Worm (Caenorhabditis elegans) whole organism, young adult: ENCODE data around the gene sec-15.

Source experiments
- B0261.1 ChIP-seq: sonication (generic microtip); optimal IDR thresholded peaks from 2 replicates; lab custom pipeline; 2016; ENCODE audit warnings: mild to moderate bottlenecking, missing genetic modification characterization, moderate library complexity, missing compliant biosample characterization
- C06A6.2 ChIP-seq: fragments of 200-800 bp; sonication (Bioruptor generic); conservative IDR thresholded peaks from 2 replicates; pipeline ENCODE4 v1.3.6; 2022; ENCODE audit warnings: missing genetic modification characterization, missing compliant biosample characterization
- D2030.7 ChIP-seq: fragments of 200-800 bp; sonication (Bioruptor generic); IDR thresholded peaks from 2 replicates; pipeline ENCODE4 v1.3.6; 2022; ENCODE audit warnings: missing genetic modification reagents, missing genetic modification characterization, missing compliant biosample characterization
- F57A8.1 ChIP-seq: fragments of 200-800 bp; sonication (Bioruptor generic); optimal IDR thresholded peaks from 2 replicates; lab custom pipeline; 2018; ENCODE audit warnings: mild to moderate bottlenecking, missing genetic modification characterization, moderate library complexity, missing compliant biosample characterization
- T07F8.4 ChIP-seq: sonication (generic microtip); optimal IDR thresholded peaks from 2 replicates; lab custom pipeline; 2016; ENCODE audit warnings: mild to moderate bottlenecking, missing genetic modification characterization, moderate library complexity, missing compliant biosample characterization
- Y53F4B.3 ChIP-seq: fragments of 200-800 bp; sonication (Bioruptor generic); IDR thresholded peaks from 2 replicates; pipeline ENCODE4 v1.3.6; 2022; ENCODE audit warnings: missing genetic modification reagents, missing genetic modification characterization, missing compliant biosample characterization
- Y53G8AR.9 ChIP-seq: fragments of 200-800 bp; sonication (Bioruptor generic); conservative IDR thresholded peaks from 2 replicates; pipeline ENCODE4 v1.3.6; 2022; ENCODE audit warnings: missing genetic modification reagents, missing genetic modification characterization, missing compliant biosample characterization
- Y95B8A.8 ChIP-seq: fragments of 200-800 bp; sonication (Bioruptor generic); IDR thresholded peaks from 2 replicates; pipeline ENCODE4 v1.3.6; 2022; ENCODE audit warnings: missing genetic modification reagents, missing genetic modification characterization, missing compliant biosample characterization
- ZK185.1 ChIP-seq: sonication (generic microtip); optimal IDR thresholded peaks from 2 replicates; lab custom pipeline; 2016; ENCODE audit warnings: mild to moderate bottlenecking, missing genetic modification characterization, missing compliant biosample characterization; ENCODE audit not compliant: poor library complexity, severe bottlenecking
- ama-1 ChIP-seq, 3 experiments: fragments of 150-350 bp in 1 of 3; sonication (generic microtip) in 2 of 3; optimal IDR thresholded peaks; 2 replicates each; lab custom pipeline; 2014 to 2018; ENCODE audit warnings: missing biosample characterization in 2 of 3, missing genetic modification characterization in 2 of 3, missing genetic modification reagents in 2 of 3
- aptf-2 ChIP-seq: fragments of 200-800 bp; sonication (Bioruptor generic); conservative IDR thresholded peaks from 2 replicates; pipeline ENCODE4 v1.3.6; 2022; ENCODE audit warnings: missing genetic modification reagents, missing genetic modification characterization, missing compliant biosample characterization
- atf-7 ChIP-seq: sonication (generic microtip); optimal IDR thresholded peaks from 2 replicates; lab custom pipeline; 2017; ENCODE audit warnings: mild to moderate bottlenecking, missing genetic modification characterization, missing compliant biosample characterization
- athp-1 ChIP-seq: sonication (generic microtip); optimal IDR thresholded peaks from 2 replicates; lab custom pipeline; 2017; ENCODE audit warnings: mild to moderate bottlenecking, missing genetic modification characterization, missing compliant biosample characterization
- attf-5 ChIP-seq: fragments of 200-800 bp; sonication (Bioruptor generic); optimal IDR thresholded peaks from 2 replicates; lab custom pipeline; 2018; ENCODE audit warnings: mild to moderate bottlenecking, missing genetic modification characterization, missing compliant biosample characterization
- ceh-40 ChIP-seq: fragments of 200-800 bp; sonication (Bioruptor generic); IDR thresholded peaks from 2 replicates; pipeline ENCODE4 v1.3.6; 2022; ENCODE audit warnings: missing genetic modification characterization, missing compliant biosample characterization
- chd-7 ChIP-seq: sonication (generic microtip); optimal IDR thresholded peaks from 2 replicates; lab custom pipeline; 2016; ENCODE audit warnings: mild to moderate bottlenecking, missing genetic modification characterization, moderate library complexity, missing compliant biosample characterization
- die-1 ChIP-seq: sonication (generic microtip); optimal IDR thresholded peaks from 2 replicates; lab custom pipeline; 2016; ENCODE audit warnings: missing genotype, mild to moderate bottlenecking, missing genetic modification characterization, missing compliant biosample characterization
- dox-1 ChIP-seq: fragments of 200-800 bp; sonication (Bioruptor generic); IDR thresholded peaks from 2 replicates; pipeline ENCODE4 v1.3.6; 2022; ENCODE audit warnings: missing genetic modification reagents, missing genetic modification characterization, missing compliant biosample characterization
- efl-1 ChIP-seq: fragments of 150-350 bp; optimal IDR thresholded peaks from 2 replicates; lab custom pipeline; 2014; ENCODE audit warnings: missing biosample characterization, missing genetic modification reagents, missing genetic modification characterization
- egl-18 ChIP-seq: fragments of 200-800 bp; sonication (Bioruptor generic); IDR thresholded peaks from 2 replicates; pipeline ENCODE4 v1.3.6; 2022; ENCODE audit warnings: missing genetic modification reagents, missing genetic modification characterization, missing compliant biosample characterization
- ekl-4 ChIP-seq: fragments of 200-800 bp; sonication (Bioruptor generic); IDR thresholded peaks from 2 replicates; pipeline ENCODE4 v1.3.6; 2022; ENCODE audit warnings: missing genetic modification reagents, missing genetic modification characterization, missing compliant biosample characterization
- him-1 ChIP-seq: sonication (generic microtip); optimal IDR thresholded peaks from 2 replicates; lab custom pipeline; 2016; ENCODE audit warnings: missing genotype, missing genetic modification reagents, missing genetic modification characterization, missing compliant biosample characterization
- hmg-1.2 ChIP-seq: fragments of 200-800 bp; sonication (Bioruptor generic); IDR thresholded peaks from 2 replicates; pipeline ENCODE4 v1.3.6; 2022; ENCODE audit warnings: missing genetic modification reagents, missing genetic modification characterization, missing compliant biosample characterization
- hrde-1 ChIP-seq: sonication (generic microtip); optimal IDR thresholded peaks from 2 replicates; lab custom pipeline; 2016; ENCODE audit warnings: missing genetic modification characterization, mild to moderate bottlenecking, missing compliant biosample characterization, moderate library complexity, missing genotype, missing genetic modification reagents, borderline replicate concordance
- lin-26 ChIP-seq: fragments of 200-800 bp; sonication (Bioruptor generic); IDR thresholded peaks from 2 replicates; pipeline ENCODE4 v1.3.6; 2022; ENCODE audit warnings: missing genetic modification reagents, missing genetic modification characterization, missing compliant biosample characterization
- lin-35 ChIP-seq, 3 experiments: fragments of 150-350 bp in 2 of 3; sonication (generic microtip) in 1 of 3; optimal IDR thresholded peaks; 2 replicates each; lab custom pipeline; 2014 to 2018; ENCODE audit warnings: missing biosample characterization in 3 of 3, missing genetic modification characterization in 3 of 3, missing genetic modification reagents in 3 of 3
- lin-54 ChIP-seq: fragments of 200-800 bp; sonication (Bioruptor generic); optimal IDR thresholded peaks from 2 replicates; lab custom pipeline; 2018; ENCODE audit warnings: mild to moderate bottlenecking, missing genetic modification characterization, missing compliant biosample characterization
- lir-1 ChIP-seq: fragments of 200-800 bp; sonication (Bioruptor generic); conservative IDR thresholded peaks from 2 replicates; pipeline ENCODE4 v1.3.6; 2022; ENCODE audit warnings: missing genetic modification reagents, missing genetic modification characterization, missing compliant biosample characterization
- mcd-1 ChIP-seq: fragments of 200-800 bp; sonication (Bioruptor generic); IDR thresholded peaks from 2 replicates; pipeline ENCODE4 v1.3.6; 2022; ENCODE audit warnings: missing genetic modification reagents, missing genetic modification characterization, missing compliant biosample characterization
- mel-28 ChIP-seq: sonication (generic microtip); optimal IDR thresholded peaks from 2 replicates; lab custom pipeline; 2016; ENCODE audit warnings: borderline replicate concordance, mild to moderate bottlenecking, missing genetic modification characterization, missing compliant biosample characterization
- nfya-2 ChIP-seq: fragments of 200-800 bp; sonication (Bioruptor generic); IDR thresholded peaks from 2 replicates; pipeline ENCODE4 v1.3.6; 2022; ENCODE audit warnings: missing genetic modification reagents, missing genetic modification characterization, missing compliant biosample characterization
- nfyb-1 ChIP-seq: fragments of 200-800 bp; sonication (Bioruptor generic); IDR thresholded peaks from 2 replicates; pipeline ENCODE4 v1.3.6; 2022; ENCODE audit warnings: missing genetic modification reagents, missing genetic modification characterization, missing compliant biosample characterization
- nhr-120 ChIP-seq: fragments of 200-800 bp; sonication (Bioruptor generic); IDR thresholded peaks from 2 replicates; pipeline ENCODE4 v1.3.6; 2022; ENCODE audit warnings: missing genetic modification characterization, missing compliant biosample characterization
- nhr-80 ChIP-seq: sonication (generic microtip); optimal IDR thresholded peaks from 2 replicates; lab custom pipeline; 2016; ENCODE audit warnings: missing genetic modification characterization, missing compliant biosample characterization
- nhr-90 ChIP-seq: sonication (generic microtip); optimal IDR thresholded peaks from 2 replicates; lab custom pipeline; 2016; ENCODE audit warnings: missing genotype, mild to moderate bottlenecking, missing genetic modification characterization, missing compliant biosample characterization
- pbrm-1 ChIP-seq: fragments of 200-800 bp; sonication (Bioruptor generic); IDR thresholded peaks from 2 replicates; pipeline ENCODE4 v1.3.6; 2022; ENCODE audit warnings: missing genetic modification reagents, missing genetic modification characterization, missing compliant biosample characterization
- pha-4 ChIP-seq: fragments of 150-350 bp; sonication (generic microtip); optimal IDR thresholded peaks from 2 replicates; lab custom pipeline; 2014; ENCODE audit warnings: missing biosample characterization, missing genetic modification reagents, missing genetic modification characterization
- rcor-1 ChIP-seq: fragments of 200-800 bp; sonication (Bioruptor generic); IDR thresholded peaks from 2 replicates; pipeline ENCODE4 v1.3.6; 2022; ENCODE audit warnings: missing genetic modification reagents, missing genetic modification characterization, missing compliant biosample characterization
- rec-8 ChIP-seq, 2 experiments: sonication (generic microtip); optimal IDR thresholded peaks; 2 replicates each; lab custom pipeline; 2016; ENCODE audit warnings: mild to moderate bottlenecking in 2 of 2, missing genetic modification characterization in 2 of 2, missing genetic modification reagents in 2 of 2, missing genotype in 2 of 2, missing biosample characterization in 1 of 2, missing compliant biosample characterization in 1 of 2, moderate library complexity in 1 of 2
- snpc-1.3 ChIP-seq: sonication (generic microtip); optimal IDR thresholded peaks from 2 replicates; lab custom pipeline; 2017; ENCODE audit warnings: missing genetic modification characterization, mild to moderate bottlenecking, missing compliant biosample characterization, antibody characterized with exemption, moderate library complexity, missing genotype, missing genetic modification reagents; ENCODE audit not compliant: insufficient read depth
- snpc-3.4 ChIP-seq: sonication (generic microtip); optimal IDR thresholded peaks from 2 replicates; lab custom pipeline; 2017; ENCODE audit warnings: missing genetic modification characterization, mild to moderate bottlenecking, missing compliant biosample characterization, antibody characterized with exemption, moderate library complexity, missing genotype, missing genetic modification reagents
- snpc-4 ChIP-seq, 5 experiments: fragments of 150-350 bp in 1 of 5; sonication (generic microtip) in 4 of 5; optimal IDR thresholded peaks; 2 replicates each; lab custom pipeline; 2014 to 2018; ENCODE audit warnings: missing genetic modification characterization in 5 of 5, missing biosample characterization in 3 of 5, antibody characterized with exemption in 2 of 5, mild to moderate bottlenecking in 2 of 5, missing compliant biosample characterization in 2 of 5, missing genotype in 2 of 5, moderate library complexity in 2 of 5, missing genetic modification reagents in 1 of 5
- somi-1 ChIP-seq: fragments of 200-800 bp; sonication (Bioruptor generic); optimal IDR thresholded peaks from 2 replicates; lab custom pipeline; 2018; ENCODE audit warnings: mild to moderate bottlenecking, missing genetic modification characterization, missing compliant biosample characterization
- tbp1 ChIP-seq: fragments of 200-800 bp; sonication (Bioruptor generic); optimal IDR thresholded peaks from 2 replicates; lab custom pipeline; 2018; ENCODE audit warnings: mild to moderate bottlenecking, missing genetic modification characterization, missing compliant biosample characterization
- unc-130 ChIP-seq: sonication (generic microtip); optimal IDR thresholded peaks from 2 replicates; lab custom pipeline; 2016; ENCODE audit warnings: missing genetic modification reagents, missing genetic modification characterization, missing compliant biosample characterization
- ztf-18 ChIP-seq: sonication (generic microtip); optimal IDR thresholded peaks from 2 replicates; lab custom pipeline; 2016; ENCODE audit warnings: missing genotype, mild to moderate bottlenecking, missing genetic modification characterization, missing compliant biosample characterization
- ztf-3 ChIP-seq: fragments of 200-800 bp; sonication (Bioruptor generic); optimal IDR thresholded peaks from 2 replicates; lab custom pipeline; 2018; ENCODE audit warnings: mild to moderate bottlenecking, missing genetic modification characterization, missing compliant biosample characterization

The sec-15 gene

DNA sequence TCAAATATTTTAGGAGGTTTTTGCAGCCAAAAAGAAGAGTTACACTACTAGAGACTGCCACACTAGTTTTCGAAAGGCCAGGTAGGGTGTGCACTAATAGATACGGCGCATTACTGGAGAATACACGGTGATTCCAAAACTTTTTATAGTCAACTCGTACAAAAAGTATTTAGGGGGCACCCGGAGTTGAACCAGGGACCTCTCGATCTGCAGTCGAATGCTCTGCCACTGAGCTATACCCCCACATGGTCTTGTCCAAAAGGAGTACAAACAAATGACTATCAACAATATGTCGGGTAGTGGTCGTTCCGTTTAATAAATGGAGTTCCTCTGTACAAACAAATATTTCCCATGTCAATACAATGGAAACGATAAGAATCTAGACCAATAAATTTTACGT is 17.6 kb downstream of the sec-15 start:
- TF ChIP-seq atf-7 (tag; lab: Kevin White, UChicago), result no peak
- TF ChIP-seq ceh-40 (GFP tag; lab: Robert Waterston, UW), result 0 out of 2 replicates have a peak, but pooled peaks have one; percentile 51
- no peak for TF ChIP-seq nfya-2 (GFP tag; lab: Robert Waterston, UW)
- no peak for TF ChIP-seq him-1
- TF ChIP-seq attf-5 (GFP tag; lab: Kevin White, UChicago), result peak; percentile 6
- peak; percentile 36 for TF ChIP-seq nhr-80 (tag; lab: Kevin White, UChicago)
- no peak for TF ChIP-seq somi-1 (GFP tag; lab: Kevin White, UChicago)
- TF ChIP-seq aptf-2, result no peak
- TF ChIP-seq hrde-1 (tag; lab: Kevin White, UChicago), result no peak
- no peak for TF ChIP-seq rcor-1 (GFP tag; lab: Robert Waterston, UW)
- no peak for TF ChIP-seq efl-1 (GFP tag; lab: Kevin White, UChicago)
- TF ChIP-seq nhr-120, result no peak
- TF ChIP-seq C06A6.2 (GFP tag; lab: Robert Waterston, UW), result no peak
- TF ChIP-seq T07F8.4 (tag; lab: Kevin White, UChicago), result peak; percentile 4
- no peak for TF ChIP-seq rec-8 (tag; optimal IDR thresholded peaks at IDR 0.05; lab: Kevin White, UChicago)
- no peak for TF ChIP-seq egl-18 (GFP tag; lab: Robert Waterston, UW)
- TF ChIP-seq nfyb-1, result 0 out of 2 replicates have a peak, but pooled peaks have one; percentile 10
- TF ChIP-seq lin-54, result peak; percentile 1
- no peak for TF ChIP-seq unc-130 (GFP tag; lab: Kevin White, UChicago)
- TF ChIP-seq pbrm-1 (GFP tag; lab: Robert Waterston, UW), result peak; percentile 32; the same call in 1 of the 2 replicates
- peak; percentile 81 for TF ChIP-seq tbp1
- TF ChIP-seq die-1 (tag; lab: Kevin White, UChicago), result peak; percentile 32
- peak; percentile 29 for TF ChIP-seq snpc-3.4 (tag; lab: Kevin White, UChicago)
- TF ChIP-seq mel-28 (tag; lab: Kevin White, UChicago), result no peak
- TF ChIP-seq mcd-1 (GFP tag; lab: Robert Waterston, UW), result no peak
- no peak for TF ChIP-seq F57A8.1 (GFP tag; lab: Kevin White, UChicago)
- peak; percentile 13 for TF ChIP-seq snpc-1.3 (tag; lab: Kevin White, UChicago)
- TF ChIP-seq ama-1 (optimal IDR thresholded peaks at IDR 0.05; lab: Kevin White, UChicago), result no peak
- no peak for TF ChIP-seq ama-1 (GFP tag; optimal IDR thresholded peaks at IDR 0.05; lab: Kevin White, UChicago)
- TF ChIP-seq lir-1 (GFP tag; lab: Robert Waterston, UW), result no peak
- TF ChIP-seq ZK185.1 (tag; lab: Kevin White, UChicago), result peak; percentile 42
- peak; percentile 3 for TF ChIP-seq chd-7 (tag; lab: Kevin White, UChicago)
- TF ChIP-seq hmg-1.2 (GFP tag; lab: Robert Waterston, UW), result peak; percentile 43; the same call in 1 of the 2 replicates
- no peak for TF ChIP-seq pha-4 (tag; lab: Kevin White, UChicago)
- no peak for TF ChIP-seq athp-1 (tag; lab: Kevin White, UChicago)
- peak; percentile 27 for TF ChIP-seq snpc-4 (GFP tag; optimal IDR thresholded peaks at IDR 0.05; lab: Kevin White, UChicago)
- no peak for TF ChIP-seq snpc-4 (tag; optimal IDR thresholded peaks at IDR 0.05; lab: Kevin White, UChicago)
- no peak; the same call in 1 of the 2 replicates for TF ChIP-seq dox-1 (GFP tag; lab: Robert Waterston, UW)
- TF ChIP-seq lin-26 (GFP tag; lab: Robert Waterston, UW), result peak; percentile 84
- no peak for TF ChIP-seq Y53F4B.3 (GFP tag; lab: Robert Waterston, UW)
- TF ChIP-seq ztf-3 (GFP tag; lab: Kevin White, UChicago), result no peak
- TF ChIP-seq nhr-90 (tag; lab: Kevin White, UChicago), result peak; percentile 22
- TF ChIP-seq B0261.1 (tag; lab: Kevin White, UChicago), result peak; percentile 63
- peak; percentile 31; the same call in 1 of the 2 replicates for TF ChIP-seq D2030.7 (GFP tag; lab: Robert Waterston, UW)
- TF ChIP-seq lin-35 (GFP tag; optimal IDR thresholded peaks at IDR 0.05; lab: Kevin White, UChicago), result no peak
- TF ChIP-seq ztf-18, result no peak
- TF ChIP-seq Y53G8AR.9, result no peak
- no peak for TF ChIP-seq ekl-4 (GFP tag; lab: Robert Waterston, UW)
- no peak for TF ChIP-seq Y95B8A.8
